Fruit fly (Drosophila melanogaster) Kc167 (cell line): ENCODE results near the gene CG6015.

Source experiments
- Myc ChIP-seq: fragments of >200 bp; optimal IDR thresholded peaks from 2 replicates; lab custom pipeline; 2017; ENCODE audit warnings: missing external identifiers
- Sin3A ChIP-seq: fragments of >200 bp; optimal IDR thresholded peaks from 2 replicates; lab custom pipeline; 2018; ENCODE audit warnings: missing external identifiers
- h ChIP-seq: fragments of >200 bp; optimal IDR thresholded peaks from 3 replicates; lab custom pipeline; 2018; ENCODE audit warnings: missing external identifiers
- insv ChIP-seq: fragments of >200 bp; optimal IDR thresholded peaks from 3 replicates; lab custom pipeline; 2018; ENCODE audit warnings: missing external identifiers
- psq ChIP-seq: fragments of >200 bp; optimal IDR thresholded peaks from 2 replicates; lab custom pipeline; 2017; ENCODE audit warnings: missing external identifiers
- ttk ChIP-seq: sonication (Bioruptor generic); optimal IDR thresholded peaks from 2 replicates; lab custom pipeline; 2017; ENCODE audit warnings: missing external identifiers

DNA sequence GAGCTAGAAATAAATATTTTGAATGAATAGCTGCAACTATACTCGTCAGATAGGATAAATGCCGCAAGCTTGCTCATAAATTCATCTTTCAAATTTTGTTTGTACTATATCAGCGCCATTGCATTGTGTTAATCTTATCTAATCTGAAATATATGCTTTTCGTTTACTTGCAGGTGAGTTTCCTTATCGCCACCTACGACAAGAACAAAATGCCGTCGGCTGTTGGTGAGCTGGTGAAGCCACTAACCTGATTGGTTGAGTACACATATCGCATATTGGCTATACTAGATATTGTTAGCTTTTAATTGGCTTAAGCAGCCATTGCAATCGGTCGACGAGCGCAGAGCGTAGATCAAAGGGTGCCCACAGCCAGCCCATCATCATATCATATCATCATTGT, 19.7 kb upstream of the CG6015 start:
- no peak for TF ChIP-seq h (lab: Kevin White, UChicago)
- TF ChIP-seq insv (lab: Kevin White, UChicago) = no peak
- no peak for TF ChIP-seq Myc (lab: Kevin White, UChicago)
- TF ChIP-seq psq (lab: Kevin White, UChicago) = no peak
- no peak for TF ChIP-seq ttk (lab: Kevin White, UChicago)
- no peak for TF ChIP-seq Sin3A
